Worm (Caenorhabditis elegans): ENCODE measurements around the gene asp-19.

Gene asp-19

DNA sequence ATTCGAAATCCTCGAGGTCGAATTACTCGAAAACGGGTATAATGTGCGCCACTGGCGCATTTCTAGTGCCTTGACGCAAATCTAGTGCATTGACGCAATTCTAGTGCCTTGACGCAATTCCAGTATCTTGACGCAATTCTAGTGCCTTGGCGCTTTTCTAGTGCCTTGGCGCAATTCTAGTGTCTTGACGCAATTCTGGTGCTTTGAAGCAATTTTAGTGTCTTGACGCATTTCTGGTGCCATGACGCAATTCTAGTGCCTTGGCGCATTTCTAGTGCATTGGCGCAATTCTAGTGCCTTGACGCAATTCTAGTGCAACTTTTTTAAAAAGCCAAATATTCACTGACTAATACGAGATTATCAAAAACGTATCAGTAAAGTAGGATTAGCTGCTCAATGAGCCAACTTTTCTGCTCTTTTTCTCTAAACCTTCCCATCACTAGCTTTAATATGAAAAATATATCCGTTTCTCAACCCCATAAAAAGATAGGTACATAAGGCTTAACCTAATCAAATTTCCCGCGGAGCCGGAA, 44.7 kb downstream of the asp-19 start, which contains the start of gene Y69H2.17:
Y69H2.17 (plus strand) TSS at position 483 of the 533 bp plus-strand sequence.
- TF ChIP-seq egl-27 (tag; optimal IDR thresholded peaks at IDR 0.05) (no peak), ceh-82 (tag; optimal IDR thresholded peaks at IDR 0.05) (no peak), lin-11 (tag; optimal IDR thresholded peaks at IDR 0.05) (no peak), snpc-4 (tag; optimal IDR thresholded peaks at IDR 0.05) (no peak), skn-1 (tag; optimal IDR thresholded peaks at IDR 0.05) (no peak), unc-55 (GFP tag; optimal IDR thresholded peaks at IDR 0.05) (no peak), nhr-237 (tag; optimal IDR thresholded peaks at IDR 0.05) (no peak), nhr-11 (tag; optimal IDR thresholded peaks at IDR 0.05) (no peak), fos-1 (tag; optimal IDR thresholded peaks at IDR 0.05) (no peak), nhr-6 (tag; optimal IDR thresholded peaks at IDR 0.05) (no peak), ztf-1 (GFP tag; conservative IDR thresholded peaks at IDR 0.05) (no peak), unc-62 (GFP tag; optimal IDR thresholded peaks at IDR 0.05) (no peak), nhr-10 (tag; optimal IDR thresholded peaks at IDR 0.05) (no peak)
